Fruit fly (Drosophila melanogaster) whole organism, wandering third instar larva: Measurements from ENCODE around the gene okr.
A peak's percentile ranks its signal among the peaks of the same experiment; 100 is the strongest.

ENCODE experiments used
- Abd-B ChIP-seq: fragments of >200 bp; optimal IDR thresholded peaks from 2 replicates; lab custom pipeline; 2017; ENCODE audit warnings: missing biosample characterization, missing genetic modification characterization
- CG32264 ChIP-seq: fragments of 200-800 bp; sonication (Bioruptor generic); optimal IDR thresholded peaks from 2 replicates; lab custom pipeline; 2016; ENCODE audit warnings: missing biosample characterization, missing genetic modification characterization
- CG9705 ChIP-seq: fragments of 200-800 bp; sonication (Bioruptor generic); optimal IDR thresholded peaks from 2 replicates; lab custom pipeline; 2018; ENCODE audit warnings: missing biosample characterization, mild to moderate bottlenecking, missing genetic modification characterization
- CrebA ChIP-seq: fragments of 200-800 bp; sonication (Bioruptor generic); optimal IDR thresholded peaks from 2 replicates; lab custom pipeline; 2016; ENCODE audit warnings: missing biosample characterization, mild to moderate bottlenecking, missing genetic modification characterization, borderline replicate concordance
- Dfd ChIP-seq: fragments of >200 bp; optimal IDR thresholded peaks from 2 replicates; lab custom pipeline; 2017; ENCODE audit warnings: missing biosample characterization, missing genetic modification characterization
- Dif ChIP-seq: fragments of 200-275, 200-300 bp; sonication (Bioruptor generic); optimal IDR thresholded peaks from 2 replicates; lab custom pipeline; 2018; ENCODE audit warnings: missing biosample characterization, missing genetic modification characterization; ENCODE audit not compliant: partially characterized antibody
- GATAd ChIP-seq: sonication (Bioruptor generic); optimal IDR thresholded peaks from 2 replicates; lab custom pipeline; 2016; ENCODE audit warnings: missing biosample characterization, missing genetic modification characterization
- HLH106 ChIP-seq: fragments of 200-800 bp; optimal IDR thresholded peaks from 3 replicates; lab custom pipeline; 2019; ENCODE audit warnings: missing biosample characterization, mild to moderate bottlenecking, missing genetic modification characterization, moderate library complexity
- Hnf4 ChIP-seq: fragments of 200-800 bp; sonication (Bioruptor generic); optimal IDR thresholded peaks from 2 replicates; lab custom pipeline; 2016; ENCODE audit warnings: missing biosample characterization, mild to moderate bottlenecking, missing genetic modification characterization
- Hr78 ChIP-seq: fragments of >200 bp; optimal IDR thresholded peaks from 2 replicates; lab custom pipeline; 2017; ENCODE audit warnings: missing biosample characterization, missing genetic modification characterization
- Hr83 ChIP-seq: fragments of 200-300 bp; sonication (Bioruptor generic); optimal IDR thresholded peaks from 2 replicates; lab custom pipeline; 2016; ENCODE audit warnings: missing biosample characterization, mild to moderate bottlenecking, missing genetic modification characterization, moderate library complexity; ENCODE audit not compliant: poor library complexity, severe bottlenecking
- Jra ChIP-seq: sonication (Bioruptor generic); optimal IDR thresholded peaks from 2 replicates; lab custom pipeline; 2016; ENCODE audit warnings: missing biosample characterization, missing genetic modification characterization
- Mio ChIP-seq: sonication (Bioruptor generic); optimal IDR thresholded peaks from 2 replicates; lab custom pipeline; 2016; ENCODE audit warnings: missing biosample characterization, missing genetic modification characterization
- Myc ChIP-seq: fragments of >200 bp; optimal IDR thresholded peaks from 2 replicates; lab custom pipeline; 2017
- OdsH ChIP-seq: fragments of 200-800 bp; sonication (Bioruptor generic); optimal IDR thresholded peaks from 2 replicates; lab custom pipeline; 2016; ENCODE audit warnings: missing biosample characterization, mild to moderate bottlenecking, missing genetic modification characterization
- Rel ChIP-seq, 2 experiments: fragments of 200-800 bp; sonication (Bioruptor generic) in 1 of 2; optimal IDR thresholded peaks; 2 replicates in 1 of 2; 3 replicates in 1 of 2; lab custom pipeline; 2016 to 2019; ENCODE audit warnings: mild to moderate bottlenecking in 2 of 2, missing biosample characterization in 2 of 2, missing genetic modification characterization in 2 of 2, moderate library complexity in 1 of 2
- Sp1 ChIP-seq: fragments of 200-800 bp; sonication (Bioruptor generic); optimal IDR thresholded peaks from 3 replicates; lab custom pipeline; 2019; ENCODE audit warnings: missing biosample characterization, mild to moderate bottlenecking, missing genetic modification characterization, moderate library complexity
- br ChIP-seq: fragments of 200-800 bp; sonication (Bioruptor generic); optimal IDR thresholded peaks from 2 replicates; lab custom pipeline; 2016; ENCODE audit warnings: missing biosample characterization, missing genetic modification characterization
- brk ChIP-seq: fragments of 200-800 bp; sonication (Bioruptor generic); optimal IDR thresholded peaks from 2 replicates; lab custom pipeline; 2016; ENCODE audit warnings: missing biosample characterization, mild to moderate bottlenecking, missing genetic modification characterization
- dmrt93B ChIP-seq: fragments of 200-800 bp; sonication (Bioruptor generic); optimal IDR thresholded peaks from 2 replicates; lab custom pipeline; 2018; ENCODE audit warnings: missing biosample characterization, mild to moderate bottlenecking, missing genetic modification characterization
- dsf ChIP-seq: sonication (Bioruptor generic); optimal IDR thresholded peaks from 2 replicates; lab custom pipeline; 2016; ENCODE audit warnings: missing biosample characterization, missing genetic modification characterization, borderline replicate concordance
- ey ChIP-seq: fragments of 200-800 bp; sonication (Bioruptor generic); optimal IDR thresholded peaks from 2 replicates; lab custom pipeline; 2016; ENCODE audit warnings: missing biosample characterization, missing genetic modification characterization
- foxo ChIP-seq, 2 experiments: fragments of 200-800 bp; sonication (Bioruptor generic); optimal IDR thresholded peaks; 2 replicates in 1 of 2; 3 replicates in 1 of 2; lab custom pipeline; 2016 to 2017; ENCODE audit warnings: missing biosample characterization in 2 of 2, missing genetic modification characterization in 2 of 2
- h ChIP-seq: fragments of 200-800 bp; sonication (Bioruptor generic); optimal IDR thresholded peaks from 3 replicates; lab custom pipeline; 2016; ENCODE audit warnings: missing biosample characterization, mild to moderate bottlenecking, missing genetic modification characterization
- jim ChIP-seq: fragments of 175-275, 200-325 bp; sonication (Bioruptor generic); optimal IDR thresholded peaks from 2 replicates; lab custom pipeline; 2016; ENCODE audit warnings: missing biosample characterization, mild to moderate bottlenecking, missing genetic modification characterization
- lola ChIP-seq: fragments of >200 bp; optimal IDR thresholded peaks from 2 replicates; lab custom pipeline; 2017; ENCODE audit warnings: missing biosample characterization, missing genetic modification characterization
- pan ChIP-seq: fragments of >200 bp; optimal IDR thresholded peaks from 2 replicates; lab custom pipeline; 2017
- psq ChIP-seq: fragments of 200-800 bp; sonication (Bioruptor generic); optimal IDR thresholded peaks from 3 replicates; lab custom pipeline; 2017; ENCODE audit warnings: missing biosample characterization, mild to moderate bottlenecking, missing genetic modification characterization, moderate library complexity
- rgr ChIP-seq: fragments of 200-800 bp; sonication (Bioruptor generic); optimal IDR thresholded peaks from 3 replicates; lab custom pipeline; 2016; ENCODE audit warnings: missing biosample characterization, mild to moderate bottlenecking, missing genetic modification characterization
- sage ChIP-seq: fragments of 200-800 bp; sonication (Bioruptor generic); optimal IDR thresholded peaks from 2 replicates; lab custom pipeline; 2016; ENCODE audit warnings: missing biosample characterization, mild to moderate bottlenecking, missing genetic modification characterization
- sv ChIP-seq: fragments of 200-800 bp; sonication (Bioruptor generic); optimal IDR thresholded peaks from 3 replicates; lab custom pipeline; 2016; ENCODE audit warnings: missing biosample characterization, missing genetic modification characterization
- tai ChIP-seq: sonication (Bioruptor generic); optimal IDR thresholded peaks from 2 replicates; lab custom pipeline; 2016; ENCODE audit warnings: missing biosample characterization, missing genetic modification characterization
- usp ChIP-seq: fragments of >200 bp; optimal IDR thresholded peaks from 2 replicates; lab custom pipeline; 2017; ENCODE audit warnings: missing biosample characterization, missing genetic modification characterization
- woc ChIP-seq: sonication (Bioruptor generic); optimal IDR thresholded peaks from 2 replicates; lab custom pipeline; 2016; ENCODE audit warnings: missing biosample characterization, mild to moderate bottlenecking, missing genetic modification characterization

Gene okr

DNA sequence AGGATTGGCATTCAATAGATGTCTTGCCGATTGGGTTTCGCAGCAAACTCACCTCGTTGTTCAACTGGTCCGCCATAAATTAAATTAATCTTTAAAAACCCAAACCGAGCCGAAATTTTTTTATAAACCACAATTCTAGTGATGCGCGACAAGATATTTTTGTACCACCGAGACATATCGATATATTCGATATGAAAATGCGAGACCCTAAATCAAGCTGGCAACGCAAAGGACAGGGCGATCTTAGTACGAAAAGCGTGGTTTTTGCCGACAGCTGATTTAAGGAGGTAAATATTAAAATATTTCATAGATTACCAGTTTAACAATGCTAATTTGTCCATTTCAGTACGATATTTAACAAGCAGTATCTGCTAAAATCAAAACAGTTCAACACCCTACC, 36.5 kb upstream of the okr start, which contains the start of the genes Sf3b2 and CG17219:
Sf3b2 (minus strand) TSS at position 157 of the 400 bp plus-strand sequence.
CG17219 (plus strand) TSS at position 242 of the 400 bp plus-strand sequence.
- TF ChIP-seq Rel (GFP tag; optimal IDR thresholded peaks at IDR 0.05; lab: Kevin White, UChicago) (no peak), Rel (tag; optimal IDR thresholded peaks at IDR 0.05; lab: Kevin White, UChicago) (peak; percentile 21), Jra (no peak), Myc (lab: Kevin White, UChicago) (peak; percentile 35), tai (GFP tag; lab: Kevin White, UChicago) (no peak), h (GFP tag; lab: Kevin White, UChicago) (no peak), HLH106 (tag; lab: Kevin White, UChicago) (no peak), Hr83 (peak; percentile 49), pan (no peak), brk (GFP tag; lab: Kevin White, UChicago) (no peak)

DNA sequence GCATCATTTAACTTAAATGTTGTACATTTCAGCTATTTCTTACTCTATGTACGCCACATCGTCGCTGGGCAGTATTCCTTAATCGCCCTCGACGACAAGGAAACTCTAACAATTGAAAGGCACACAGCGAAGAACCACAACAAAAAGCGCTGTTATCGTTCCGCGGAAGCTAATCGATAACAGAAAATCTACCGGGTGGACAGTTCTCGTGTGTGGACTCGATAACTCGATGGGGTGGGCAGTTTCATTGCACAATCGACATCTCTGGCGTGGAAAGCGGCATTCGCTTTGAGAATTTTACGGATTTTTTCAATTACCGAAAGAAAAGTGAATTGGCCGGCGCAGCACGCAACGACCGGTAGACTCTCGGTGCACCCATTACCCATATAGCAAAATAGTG, 30.4 kb upstream of the okr start, which contains the start of the genes alpha4GT1 and Prp40:
alpha4GT1 (minus strand) TSS at position 156 of the 400 bp plus-strand sequence.
Prp40 (plus strand) TSS at position 241 of the 400 bp plus-strand sequence.
- TF ChIP-seq Jra (no peak), dmrt93B (GFP tag; lab: Kevin White, UChicago) (no peak), psq (GFP tag; lab: Kevin White, UChicago) (no peak), Rel (GFP tag; optimal IDR thresholded peaks at IDR 0.05; lab: Kevin White, UChicago) (no peak), Rel (tag; optimal IDR thresholded peaks at IDR 0.05; lab: Kevin White, UChicago) (peak; percentile 52), Myc (lab: Kevin White, UChicago) (peak; percentile 22), sv (GFP tag; lab: Kevin White, UChicago) (no peak), Abd-B (GFP tag; lab: Kevin White, UChicago) (no peak), Hnf4 (no peak), pan (no peak)

DNA sequence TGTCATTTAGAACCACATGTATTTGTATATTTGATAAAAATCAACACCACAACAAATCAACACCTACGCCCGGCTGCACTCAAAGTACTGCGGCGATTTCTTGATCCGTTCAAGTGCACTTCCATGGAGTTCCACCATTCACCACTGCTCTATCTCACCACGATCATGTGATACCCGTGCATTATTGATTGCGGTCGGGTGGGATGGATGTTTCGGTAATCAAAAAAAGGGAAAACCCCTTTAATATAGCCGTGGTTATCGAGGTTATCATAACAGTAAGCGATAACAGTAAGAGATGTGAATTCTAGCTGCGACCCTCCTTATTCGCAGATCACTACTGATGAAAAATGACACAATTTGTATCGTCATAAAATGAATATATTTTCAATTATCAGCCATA, 25.7 kb upstream of the okr start, which contains the start of the genes CG17224 and CG17264:
CG17224 (minus strand) TSS at position 97 of the 400 bp plus-strand sequence.
CG17264 (plus strand) TSS at position 297 of the 400 bp plus-strand sequence.
- TF ChIP-seq Rel (GFP tag; optimal IDR thresholded peaks at IDR 0.05; lab: Kevin White, UChicago) (no peak), Rel (tag; optimal IDR thresholded peaks at IDR 0.05; lab: Kevin White, UChicago) (peak; percentile 99), usp (no peak), lola (GFP tag; lab: Kevin White, UChicago) (no peak), CG32264 (GFP tag; lab: Kevin White, UChicago) (no peak), Abd-B (GFP tag; lab: Kevin White, UChicago) (no peak), brk (GFP tag; lab: Kevin White, UChicago) (no peak), sage (GFP tag; lab: Kevin White, UChicago) (no peak), Dif (GFP tag; lab: Kevin White, UChicago) (peak; percentile 19), CG9705 (GFP tag; lab: Kevin White, UChicago) (no peak), Myc (lab: Kevin White, UChicago) (no peak), jim (GFP tag; lab: Kevin White, UChicago) (no peak), ey (GFP tag; lab: Kevin White, UChicago) (no peak)

DNA sequence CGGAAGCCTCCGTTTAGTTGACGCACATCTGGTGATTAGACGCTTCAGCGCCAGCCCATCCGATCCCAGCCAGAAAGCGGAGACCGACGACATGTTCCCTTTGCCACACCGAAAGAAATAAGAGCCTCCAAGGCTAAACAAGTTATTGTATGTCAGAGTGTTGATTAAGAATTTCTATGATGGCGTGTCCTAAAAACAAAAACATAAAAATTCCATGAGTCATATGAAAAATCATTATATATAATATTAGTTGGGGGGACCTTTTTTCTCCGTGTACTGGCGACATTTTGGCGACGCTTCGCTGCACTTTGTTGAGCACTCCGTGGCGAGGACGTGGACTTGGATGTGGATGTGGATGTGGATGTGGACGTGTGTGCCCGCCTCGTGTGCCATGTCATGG, 20.2 kb upstream of the okr start:
- TF ChIP-seq tai (GFP tag; lab: Kevin White, UChicago), result no peak
- no peak for TF ChIP-seq Mio (GFP tag; lab: Kevin White, UChicago)
- no peak for TF ChIP-seq Hr83
- peak; percentile 30 for TF ChIP-seq sv (GFP tag; lab: Kevin White, UChicago)
- no peak for TF ChIP-seq Dif (GFP tag; lab: Kevin White, UChicago)
- TF ChIP-seq Jra, result no peak
- peak; percentile 16 for TF ChIP-seq HLH106 (tag; lab: Kevin White, UChicago)
- peak; percentile 49 for TF ChIP-seq h (GFP tag; lab: Kevin White, UChicago)
- no peak for TF ChIP-seq Myc (lab: Kevin White, UChicago)
- TF ChIP-seq OdsH (GFP tag; lab: Kevin White, UChicago), result peak; percentile 22
- TF ChIP-seq br (GFP tag; lab: Kevin White, UChicago), result peak; percentile 20
- no peak for TF ChIP-seq CrebA (GFP tag; lab: Kevin White, UChicago)
- no peak for TF ChIP-seq Rel (GFP tag; optimal IDR thresholded peaks at IDR 0.05; lab: Kevin White, UChicago)
- no peak for TF ChIP-seq Rel (tag; optimal IDR thresholded peaks at IDR 0.05; lab: Kevin White, UChicago)
- TF ChIP-seq rgr (GFP tag; lab: Kevin White, UChicago), result peak; percentile 41
- TF ChIP-seq foxo (GFP tag; optimal IDR thresholded peaks at IDR 0.05; lab: Kevin White, UChicago), result peak in 1 of 2 experiments; percentile 40
- peak; percentile 21 for TF ChIP-seq ey (GFP tag; lab: Kevin White, UChicago)
- no peak for TF ChIP-seq Sp1 (GFP tag; lab: Kevin White, UChicago)

DNA sequence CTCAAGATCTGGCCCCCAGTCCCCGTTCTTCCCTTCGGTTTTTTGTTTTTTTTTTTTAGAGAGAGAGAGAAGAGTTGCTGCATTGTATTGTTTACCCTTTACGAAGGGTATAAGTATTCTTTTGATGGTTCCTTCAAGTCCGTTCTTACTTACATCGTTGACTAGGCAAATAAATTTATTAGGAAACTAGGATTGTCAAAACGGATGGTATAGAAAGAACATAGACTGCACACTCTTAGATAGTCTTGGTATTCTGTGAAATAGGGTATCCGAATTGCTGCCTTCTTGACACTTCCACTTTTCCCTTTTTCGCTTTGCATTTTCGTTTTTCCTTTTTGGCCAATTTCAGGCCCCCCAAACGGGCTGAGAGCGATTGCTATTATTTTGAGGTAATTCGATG, 18.9 kb upstream of the okr start:
- TF ChIP-seq Sp1 (GFP tag; lab: Kevin White, UChicago), result peak; percentile 68
- TF ChIP-seq GATAd (GFP tag; lab: Kevin White, UChicago), result no peak
- no peak for TF ChIP-seq tai (GFP tag; lab: Kevin White, UChicago)
- TF ChIP-seq woc (GFP tag; lab: Kevin White, UChicago), result peak; percentile 61
- peak; percentile 71 for TF ChIP-seq rgr (GFP tag; lab: Kevin White, UChicago)
- TF ChIP-seq OdsH (GFP tag; lab: Kevin White, UChicago), result peak; percentile 69
- no peak for TF ChIP-seq usp
- peak; percentile 46 for TF ChIP-seq CG32264 (GFP tag; lab: Kevin White, UChicago)
- no peak for TF ChIP-seq lola (GFP tag; lab: Kevin White, UChicago)
- no peak for TF ChIP-seq Rel (GFP tag; optimal IDR thresholded peaks at IDR 0.05; lab: Kevin White, UChicago)
- TF ChIP-seq Rel (tag; optimal IDR thresholded peaks at IDR 0.05; lab: Kevin White, UChicago), result no peak
- peak in 1 of 2 experiments; percentile 67 for TF ChIP-seq foxo (GFP tag; optimal IDR thresholded peaks at IDR 0.05; lab: Kevin White, UChicago)
- no peak for TF ChIP-seq Dfd
- no peak for TF ChIP-seq dsf
- TF ChIP-seq HLH106 (tag; lab: Kevin White, UChicago), result peak; percentile 69
- no peak for TF ChIP-seq Dif (GFP tag; lab: Kevin White, UChicago)
- TF ChIP-seq Hr78 (GFP tag; lab: Kevin White, UChicago), result no peak
- TF ChIP-seq CG9705 (GFP tag; lab: Kevin White, UChicago), result no peak
- no peak for TF ChIP-seq Mio (GFP tag; lab: Kevin White, UChicago)
- TF ChIP-seq brk (GFP tag; lab: Kevin White, UChicago), result no peak
- TF ChIP-seq h (GFP tag; lab: Kevin White, UChicago), result peak; percentile 74
- no peak for TF ChIP-seq sv (GFP tag; lab: Kevin White, UChicago)
- peak; percentile 78 for TF ChIP-seq br (GFP tag; lab: Kevin White, UChicago)
- no peak for TF ChIP-seq Hnf4
- TF ChIP-seq Myc (lab: Kevin White, UChicago), result no peak
- no peak for TF ChIP-seq CrebA (GFP tag; lab: Kevin White, UChicago)
- TF ChIP-seq Abd-B (GFP tag; lab: Kevin White, UChicago), result no peak
- peak; percentile 38 for TF ChIP-seq dmrt93B (GFP tag; lab: Kevin White, UChicago)
